Fruit fly (Drosophila melanogaster) whole organism, embryonic: ENCODE data around the gene CG12560.

Experiments
- Bteb2 ChIP-seq: fragments of 200-800 bp; sonication (Bioruptor generic); optimal IDR thresholded peaks from 2 replicates; lab custom pipeline; 2016; ENCODE audit warnings: missing biosample characterization, missing genetic modification characterization
- C15 ChIP-seq: fragments of 200-800 bp; sonication (Bioruptor generic); IDR thresholded peaks from 3 replicates; pipeline ENCODE4 v1.3.6; 2022; ENCODE audit warnings: missing biosample characterization, missing genetic modification characterization
- CG10543 ChIP-seq: fragments of 200-800 bp; sonication (Bioruptor generic); optimal IDR thresholded peaks from 3 replicates; lab custom pipeline; 2017; ENCODE audit warnings: missing biosample characterization, mild to moderate bottlenecking, missing genetic modification characterization, moderate library complexity
- CG10654 ChIP-seq: fragments of 200-800 bp; sonication (Bioruptor generic); optimal IDR thresholded peaks from 2 replicates; lab custom pipeline; 2016; ENCODE audit warnings: missing biosample characterization, missing genetic modification characterization
- CG10959 ChIP-seq: fragments of 200-800 bp; sonication (Bioruptor generic); IDR thresholded peaks from 2 replicates; pipeline ENCODE4 v1.3.6; 2022; ENCODE audit warnings: missing biosample characterization, missing genetic modification characterization
- CG10979 ChIP-seq: fragments of 200-800 bp; sonication (Bioruptor generic); optimal IDR thresholded peaks from 2 replicates; lab custom pipeline; 2018; ENCODE audit warnings: missing biosample characterization, mild to moderate bottlenecking, missing genetic modification characterization, moderate library complexity
- CG11504 ChIP-seq: fragments of 200-800 bp; sonication (Bioruptor generic); optimal IDR thresholded peaks from 3 replicates; lab custom pipeline; 2019; ENCODE audit warnings: missing biosample characterization, mild to moderate bottlenecking, missing genetic modification characterization, moderate library complexity
- CG11723 ChIP-seq: fragments of 200-800 bp; sonication (Bioruptor generic); optimal IDR thresholded peaks from 2 replicates; lab custom pipeline; 2017; ENCODE audit warnings: missing biosample characterization, mild to moderate bottlenecking, missing genetic modification characterization
- CG16813 ChIP-seq: fragments of 200-800 bp; sonication (Bioruptor generic); IDR thresholded peaks from 3 replicates; pipeline ENCODE4 v1.3.6; 2022; ENCODE audit warnings: missing biosample characterization, missing genetic modification characterization; ENCODE audit not compliant: partially characterized antibody
- CG17912 ChIP-seq: fragments of 200-800 bp; sonication (Bioruptor generic); optimal IDR thresholded peaks from 2 replicates; lab custom pipeline; 2018; ENCODE audit warnings: missing biosample characterization, mild to moderate bottlenecking, missing genetic modification characterization
- CG18476 ChIP-seq: fragments of 200-800 bp; sonication (Bioruptor generic); optimal IDR thresholded peaks from 2 replicates; lab custom pipeline; 2016; ENCODE audit warnings: missing biosample characterization, mild to moderate bottlenecking, missing genetic modification characterization
- CG2199 ChIP-seq: fragments of 200-800 bp; sonication (Bioruptor generic); IDR thresholded peaks from 3 replicates; pipeline ENCODE4 v1.3.6; 2022; ENCODE audit warnings: missing biosample characterization, missing genetic modification characterization
- CG30403 ChIP-seq: fragments of 200-800 bp; sonication (Bioruptor generic); optimal IDR thresholded peaks from 3 replicates; lab custom pipeline; 2016; ENCODE audit warnings: missing biosample characterization, missing genetic modification characterization
- CG3281 ChIP-seq: fragments of 200-800 bp; sonication (Bioruptor generic); optimal IDR thresholded peaks from 3 replicates; lab custom pipeline; 2017; ENCODE audit warnings: missing biosample characterization, mild to moderate bottlenecking, missing genetic modification characterization
- CG4424 ChIP-seq: fragments of 200-800 bp; sonication (Bioruptor generic); optimal IDR thresholded peaks from 3 replicates; lab custom pipeline; 2016; ENCODE audit warnings: missing biosample characterization, missing genetic modification characterization
- CG4854 ChIP-seq: fragments of 200-800 bp; sonication (Bioruptor generic); optimal IDR thresholded peaks from 2 replicates; lab custom pipeline; 2016; ENCODE audit warnings: missing biosample characterization, missing genetic modification characterization, inconsistent platforms
- CG6791 ChIP-seq: fragments of 200-800 bp; sonication (Bioruptor generic); IDR thresholded peaks from 3 replicates; pipeline ENCODE4 v1.3.6; 2022; ENCODE audit warnings: missing biosample characterization, missing genetic modification characterization; ENCODE audit not compliant: partially characterized antibody
- CG6854 ChIP-seq: fragments of 200-800 bp; sonication (Bioruptor generic); optimal IDR thresholded peaks from 3 replicates; lab custom pipeline; 2017; ENCODE audit warnings: missing biosample characterization, mild to moderate bottlenecking, missing genetic modification characterization
- CG7556 ChIP-seq: fragments of 200-800 bp; sonication (Bioruptor generic); optimal IDR thresholded peaks from 2 replicates; lab custom pipeline; 2017; ENCODE audit warnings: missing biosample characterization, mild to moderate bottlenecking, missing genetic modification characterization
- CG9932 ChIP-seq: fragments of 200-800 bp; sonication (Bioruptor generic); IDR thresholded peaks from 2 replicates; pipeline ENCODE4 v1.3.6; 2022; ENCODE audit warnings: missing biosample characterization, missing genetic modification characterization
- Ets65A ChIP-seq: fragments of 200-800 bp; sonication (Bioruptor generic); peaks from one replicate; lab custom pipeline; 2016; ENCODE audit warnings: missing biosample characterization, missing genetic modification characterization
- Ets97D ChIP-seq: fragments of 200-800 bp; sonication (Bioruptor generic); optimal IDR thresholded peaks from 3 replicates; lab custom pipeline; 2016; ENCODE audit warnings: missing biosample characterization, missing genetic modification characterization
- Fer1 ChIP-seq: fragments of 200-800 bp; sonication (Bioruptor generic); optimal IDR thresholded peaks from 2 replicates; lab custom pipeline; 2017; ENCODE audit warnings: missing biosample characterization, mild to moderate bottlenecking, missing genetic modification characterization
- Hr51 ChIP-seq, 2 experiments: fragments of 200-800 bp; sonication (Bioruptor generic); optimal IDR thresholded peaks; 2 replicates in 1 of 2; 3 replicates in 1 of 2; lab custom pipeline; 2016 to 2018; ENCODE audit warnings: missing biosample characterization in 2 of 2, missing genetic modification characterization in 2 of 2, mild to moderate bottlenecking in 1 of 2, moderate library complexity in 1 of 2
- Lhr ChIP-seq: fragments of 200-800 bp; sonication (Bioruptor generic); optimal IDR thresholded peaks from 3 replicates; lab custom pipeline; 2017; ENCODE audit warnings: mild to moderate bottlenecking, missing biosample characterization, missing genetic modification reagents, missing genetic modification characterization
- Meics ChIP-seq: fragments of 200-800 bp; sonication (Bioruptor generic); optimal IDR thresholded peaks from 2 replicates; lab custom pipeline; 2017; ENCODE audit warnings: missing biosample characterization, mild to moderate bottlenecking, missing genetic modification characterization
- Mes4 ChIP-seq: fragments of 200-800 bp; sonication (Bioruptor generic); optimal IDR thresholded peaks from 2 replicates; lab custom pipeline; 2016; ENCODE audit warnings: missing biosample characterization, missing genetic modification characterization
- NfI ChIP-seq: fragments of 200-800 bp; sonication (Bioruptor generic); optimal IDR thresholded peaks from 3 replicates; lab custom pipeline; 2018; ENCODE audit warnings: missing biosample characterization, mild to moderate bottlenecking, missing genetic modification characterization, moderate library complexity
- Rfx ChIP-seq: fragments of 200-800 bp; sonication (Bioruptor generic); IDR thresholded peaks from 2 replicates; pipeline ENCODE4 v1.3.6; 2022; ENCODE audit warnings: missing biosample characterization, missing genetic modification characterization
- Sry-δ ChIP-seq: fragments of 200-800 bp; sonication (Bioruptor generic); optimal IDR thresholded peaks from 2 replicates; lab custom pipeline; 2016; ENCODE audit warnings: missing biosample characterization, missing genetic modification characterization
- bbx ChIP-seq: fragments of 200-800 bp; sonication (Bioruptor generic); IDR thresholded peaks from 2 replicates; pipeline ENCODE4 v1.3.6; 2022; ENCODE audit warnings: missing biosample characterization, missing genetic modification characterization; ENCODE audit not compliant: partially characterized antibody
- chinmo ChIP-seq: fragments of 200-800 bp; sonication (Bioruptor generic); IDR thresholded peaks from 4 replicates; pipeline ENCODE4 v1.3.6; 2022; ENCODE audit warnings: missing biosample characterization, missing genetic modification characterization; ENCODE audit not compliant: partially characterized antibody
- ftz-f1 ChIP-seq: fragments of 200-800 bp; sonication (Bioruptor generic); optimal IDR thresholded peaks from 2 replicates; lab custom pipeline; 2016; ENCODE audit warnings: missing biosample characterization, missing genetic modification characterization
- gce ChIP-seq: fragments of 200-800 bp; sonication (Bioruptor generic); IDR thresholded peaks from 3 replicates; pipeline ENCODE4 v1.3.6; 2022; ENCODE audit warnings: missing biosample characterization, missing genetic modification characterization
- grn ChIP-seq: fragments of 200-800 bp; sonication (Bioruptor generic); optimal IDR thresholded peaks from 3 replicates; lab custom pipeline; 2017; ENCODE audit warnings: missing biosample characterization, missing genetic modification characterization
- gro ChIP-seq: fragments of 200-800 bp; sonication (Bioruptor generic); optimal IDR thresholded peaks from 2 replicates; lab custom pipeline; 2016; ENCODE audit warnings: missing biosample characterization, missing genetic modification characterization
- lab ChIP-seq: fragments of 200-800 bp; sonication (Bioruptor generic); optimal IDR thresholded peaks from 3 replicates; lab custom pipeline; 2017; ENCODE audit warnings: missing biosample characterization, missing genetic modification characterization, mild to moderate bottlenecking, moderate library complexity, missing genetic modification reagents
- nau ChIP-seq: fragments of 200-800 bp; sonication (Bioruptor generic); optimal IDR thresholded peaks from 3 replicates; lab custom pipeline; 2017; ENCODE audit warnings: missing biosample characterization, mild to moderate bottlenecking, missing genetic modification characterization, missing genetic modification reagents
- nerfin-2 ChIP-seq: fragments of 200-800 bp; sonication (Bioruptor generic); IDR thresholded peaks from 2 replicates; pipeline ENCODE4 v1.3.6; 2022; ENCODE audit warnings: missing biosample characterization, missing genetic modification characterization; ENCODE audit not compliant: partially characterized antibody
- nom ChIP-seq: fragments of 200-800 bp; sonication (Bioruptor generic); optimal IDR thresholded peaks from 2 replicates; lab custom pipeline; 2017; ENCODE audit warnings: missing biosample characterization, missing genetic modification characterization, mild to moderate bottlenecking, moderate library complexity, missing genetic modification reagents
- peb ChIP-seq: fragments of 200-800 bp; sonication (Bioruptor generic); IDR thresholded peaks from 2 replicates; pipeline ENCODE4 v1.3.6; 2022; ENCODE audit warnings: missing biosample characterization, missing genetic modification characterization
- pzg ChIP-seq: fragments of 200-800 bp; sonication (Bioruptor generic); optimal IDR thresholded peaks from 3 replicates; lab custom pipeline; 2018; ENCODE audit warnings: missing biosample characterization, mild to moderate bottlenecking, missing genetic modification characterization, moderate library complexity
- salm ChIP-seq: fragments of 200-800 bp; sonication (Bioruptor generic); optimal IDR thresholded peaks from 2 replicates; lab custom pipeline; 2018; ENCODE audit warnings: missing biosample characterization, mild to moderate bottlenecking, missing genetic modification characterization
- scrt ChIP-seq: fragments of 200-800 bp; sonication (Bioruptor generic); optimal IDR thresholded peaks from 2 replicates; lab custom pipeline; 2018; ENCODE audit warnings: missing biosample characterization, mild to moderate bottlenecking, missing genetic modification characterization, moderate library complexity
- sisA ChIP-seq: fragments of 200-800 bp; sonication (Bioruptor generic); IDR thresholded peaks from 2 replicates; pipeline ENCODE4 v1.3.6; 2022; ENCODE audit warnings: missing biosample characterization, missing genetic modification characterization
- sob ChIP-seq: fragments of 200-800 bp; sonication (Bioruptor generic); IDR thresholded peaks from 2 replicates; pipeline ENCODE4 v1.3.6; 2022; ENCODE audit warnings: missing biosample characterization, missing genetic modification characterization
- tap ChIP-seq: fragments of 200-800 bp; optimal IDR thresholded peaks from 3 replicates; lab custom pipeline; 2019; ENCODE audit warnings: missing biosample characterization, mild to moderate bottlenecking, missing genetic modification characterization, moderate library complexity
- unc-4 ChIP-seq: fragments of 200-800 bp; sonication (Bioruptor generic); IDR thresholded peaks from 2 replicates; pipeline ENCODE4 v1.3.6; 2022; ENCODE audit warnings: missing biosample characterization, missing genetic modification characterization; ENCODE audit not compliant: partially characterized antibody
- wdn ChIP-seq: fragments of 200-800 bp; sonication (Bioruptor generic); IDR thresholded peaks from 2 replicates; pipeline ENCODE4 v1.3.6; 2022; ENCODE audit warnings: missing biosample characterization, missing genetic modification characterization

CG12560 gene

dm6 chr2L:8000578-8001040, 8.7 kb downstream of the CG12560 start (continued):
- TF ChIP-seq CG30403 (GFP tag; lab: Kevin White, UChicago) (peak; percentile 33), CG6854 (GFP tag; lab: Kevin White, UChicago) (peak; percentile 4), salm (tag; lab: Kevin White, UChicago) (no peak), nau (GFP tag; lab: Kevin White, UChicago) (no peak), scrt (peak; percentile 58), Fer1 (GFP tag; lab: Kevin White, UChicago) (peak; percentile 25), bbx (GFP tag; lab: Robert Waterston, UW) (peak; percentile 31; the same call in 1 of the 2 replicates), CG4424 (GFP tag; lab: Kevin White, UChicago) (no peak), NfI (peak; percentile 34), wdn (GFP tag; lab: Robert Waterston, UW) (0 out of 2 replicates have a peak, but pooled peaks have one; percentile 46), Bteb2 (GFP tag; lab: Kevin White, UChicago) (peak; percentile 35), CG10543 (GFP tag; lab: Kevin White, UChicago) (peak; percentile 25), CG11723 (GFP tag; lab: Kevin White, UChicago) (no peak), CG4854 (no peak), chinmo (GFP tag; lab: Robert Waterston, UW) (peak; percentile 77; the same call in 1 of the 4 replicates), CG7556 (GFP tag; lab: Kevin White, UChicago) (peak; percentile 47), Ets65A (GFP tag; lab: Kevin White, UChicago) (peak; percentile 81), grn (GFP tag; lab: Kevin White, UChicago) (no peak), lab (peak; percentile 63), Hr51 (GFP tag; optimal IDR thresholded peaks at IDR 0.05; lab: Kevin White, UChicago) (peak; percentile 3 to 11), CG6791 (GFP tag; lab: Robert Waterston, UW) (0 out of 3 replicates have a peak, but pooled peaks have one; percentile 36), Meics (GFP tag; lab: Kevin White, UChicago) (peak; percentile 66)

dm6 chr2L:7998655-7999054, 10.6 kb downstream of the CG12560 start, which contains the start of gene Sirup:
Gene Sirup, plus strand, starts transcription at chr2L:7998869.
- TF ChIP-seq peb (GFP tag; lab: Robert Waterston, UW) (no peak), nom (peak; percentile 58), CG16813 (peak; percentile 19; the same call in 1 of the 3 replicates), Lhr (GFP tag; lab: Kevin White, UChicago) (peak; percentile 79), nerfin-2 (GFP tag; lab: Robert Waterston, UW) (peak; percentile 38; the same call in 1 of the 2 replicates), CG18476 (GFP tag; lab: Kevin White, UChicago) (no peak), CG11504 (tag; lab: Kevin White, UChicago) (peak; percentile 44), unc-4 (GFP tag; lab: Robert Waterston, UW) (peak; percentile 39), CG7556 (GFP tag; lab: Kevin White, UChicago) (no peak), Rfx (GFP tag; lab: Robert Waterston, UW) (peak; percentile 63), CG3281 (GFP tag; lab: Kevin White, UChicago) (no peak), CG2199 (peak; percentile 89), sisA (GFP tag; lab: Robert Waterston, UW) (no peak), C15 (GFP tag; lab: Robert Waterston, UW) (no peak), CG10654 (GFP tag; lab: Kevin White, UChicago) (no peak), tap (tag; lab: Kevin White, UChicago) (no peak), gro (GFP tag; lab: Kevin White, UChicago) (peak; percentile 21), Ets97D (GFP tag; lab: Kevin White, UChicago) (peak; percentile 76), ftz-f1 (GFP tag; lab: Kevin White, UChicago) (peak; percentile 2), CG9932 (GFP tag; lab: Robert Waterston, UW) (peak; percentile 38), Sry-δ (GFP tag; lab: Kevin White, UChicago) (peak; percentile 60), Mes4 (no peak), CG10979 (no peak), gce (GFP tag; lab: Robert Waterston, UW) (no peak), CG10959 (GFP tag; lab: Robert Waterston, UW) (0 out of 2 replicates have a peak, but pooled peaks have one; percentile 28), sob (peak; percentile 68), CG17912 (GFP tag; lab: Kevin White, UChicago) (peak; percentile 11), pzg (GFP tag; lab: Kevin White, UChicago) (peak; percentile 92)
